Fruit fly (Drosophila melanogaster): Measurements from ENCODE around the gene CG4757.

DNA sequence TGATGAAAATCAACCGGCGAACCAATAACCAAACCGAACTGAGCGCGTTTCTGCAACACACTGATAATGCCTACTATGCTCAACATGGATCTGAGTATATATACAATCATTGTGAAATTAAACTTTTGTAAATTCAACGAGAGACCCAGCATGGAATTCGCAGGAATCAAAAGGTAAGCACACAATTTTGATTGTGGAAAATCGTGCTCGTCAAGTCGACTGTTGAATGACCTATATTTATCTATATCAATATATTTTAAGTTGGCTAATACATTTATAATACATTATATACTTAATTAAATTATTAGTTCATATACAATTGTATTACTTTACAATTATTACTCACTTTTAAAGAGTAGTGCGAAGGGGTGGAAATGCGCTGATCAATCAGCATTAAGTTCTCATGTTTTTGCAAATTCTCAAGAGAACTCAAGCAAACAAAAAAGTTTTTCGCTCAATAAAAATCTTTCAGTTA is 7.2 kb upstream of the CG4757 start, which contains the start of gene Ugt302K1:
- TF ChIP-seq Myc (optimal IDR thresholded peaks at IDR 0.05) (no peak), Sin3A (optimal IDR thresholded peaks at IDR 0.05) (no peak), ttk (optimal IDR thresholded peaks at IDR 0.05) (no peak)

Data from Kc167 (cell line).